Worm (Caenorhabditis elegans): Measurements from ENCODE around the gene str-136.
A peak's percentile ranks its signal among the peaks of the same experiment; 100 is the strongest.

str-136 gene

ce11 chrV:8245457-8245856 lies 33.3 kb downstream of the str-136 start, which contains the start of gene C16D9.5:
TSS of gene C16D9.5 (minus strand) at chrV:8245557.
- TF ChIP-seq nfya-1 (tag; optimal IDR thresholded peaks at IDR 0.05; ENCODE audit: insufficient read depth), result no peak

- peak; percentile 63 for TF ChIP-seq elt-2 (tag; optimal IDR thresholded peaks at IDR 0.05)
- TF ChIP-seq unc-62 (GFP tag; optimal IDR thresholded peaks at IDR 0.05), result no peak
- peak; percentile 38 for TF ChIP-seq pqm-1 (tag; optimal IDR thresholded peaks at IDR 0.05)
Observed at ce11 chrV:8243201-8243600, 35.5 kb downstream of the str-136 start.

DNA sequence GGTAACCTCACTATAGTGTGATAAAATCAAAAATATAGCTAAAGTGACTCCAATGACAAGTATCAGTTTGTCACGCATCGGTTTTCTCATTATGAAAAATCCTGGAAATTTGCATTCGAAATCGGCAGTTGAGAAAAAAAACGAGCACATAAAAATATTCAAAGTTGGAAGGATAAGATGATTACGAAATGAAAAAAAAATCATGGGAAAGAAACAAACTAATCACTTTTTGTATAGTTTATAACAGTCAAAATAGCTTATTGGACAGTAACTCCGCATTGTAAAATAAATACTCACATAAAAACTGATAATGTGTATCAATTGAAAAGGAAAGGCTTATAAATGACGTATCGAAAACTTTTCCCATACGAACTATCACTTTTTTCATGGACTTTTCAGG lies 35.9 kb downstream of the str-136 start, which contains the start of gene C16D9.4:
TSS of gene C16D9.4 (minus strand) at position 101 of the 400 bp plus-strand sequence.
- TF ChIP-seq ceh-16 (tag; optimal IDR thresholded peaks at IDR 0.05) (no peak), tbx-2 (tag; optimal IDR thresholded peaks at IDR 0.05) (no peak), nfya-1 (tag; optimal IDR thresholded peaks at IDR 0.05; ENCODE audit: insufficient read depth) (no peak), nhr-237 (tag; optimal IDR thresholded peaks at IDR 0.05) (no peak), fkh-2 (tag; optimal IDR thresholded peaks at IDR 0.05) (no peak), daf-12 (tag; optimal IDR thresholded peaks at IDR 0.05) (no peak), jun-1 (tag; optimal IDR thresholded peaks at IDR 0.05) (no peak), elt-2 (tag; optimal IDR thresholded peaks at IDR 0.05) (no peak), nhr-67 (tag; optimal IDR thresholded peaks at IDR 0.05) (no peak), pha-4 (tag; optimal IDR thresholded peaks at IDR 0.05) (no peak)

ce11 chrV:8239928-8240327 lies 38.8 kb downstream of the str-136 start, which contains the start of gene C16D9.3:
TSS of gene C16D9.3 (minus strand) at chrV:8240028.
- TF ChIP-seq pqm-1 (tag; optimal IDR thresholded peaks at IDR 0.05), result no peak
- TF ChIP-seq lin-39 (tag; optimal IDR thresholded peaks at IDR 0.05), result no peak
- no peak for TF ChIP-seq unc-62 (GFP tag; optimal IDR thresholded peaks at IDR 0.05)
- TF ChIP-seq unc-39 (tag; optimal IDR thresholded peaks at IDR 0.05), result no peak
- TF ChIP-seq fkh-2 (tag; optimal IDR thresholded peaks at IDR 0.05), result no peak
- TF ChIP-seq nhr-237 (tag; optimal IDR thresholded peaks at IDR 0.05), result no peak

ce11 chrV:8238290-8238689 lies 40.4 kb downstream of the str-136 start, which contains the start of gene rol-3:
TSS of gene rol-3 (minus strand) at chrV:8238409.
- TF ChIP-seq ceh-9 (tag; optimal IDR thresholded peaks at IDR 0.05), result no peak
- TF ChIP-seq fkh-10 (GFP tag; optimal IDR thresholded peaks at IDR 0.05), result no peak
- TF ChIP-seq ceh-28 (tag; optimal IDR thresholded peaks at IDR 0.05), result peak; percentile 73
- peak; percentile 62 for TF ChIP-seq nhr-23 (tag; optimal IDR thresholded peaks at IDR 0.05)
- no peak for TF ChIP-seq mdl-1 (tag; optimal IDR thresholded peaks at IDR 0.05)
- TF ChIP-seq ztf-4 (tag; optimal IDR thresholded peaks at IDR 0.05), result no peak

ce11 chrV:8235331-8235730 lies 43.4 kb downstream of the str-136 start:
- TF ChIP-seq sea-2 (GFP tag; optimal IDR thresholded peaks at IDR 0.05) (no peak), egl-5 (tag; optimal IDR thresholded peaks at IDR 0.05) (no peak), ceh-28 (tag; optimal IDR thresholded peaks at IDR 0.05) (no peak), lsy-12 (tag; optimal IDR thresholded peaks at IDR 0.05) (peak; percentile 41), nhr-76 (tag; optimal IDR thresholded peaks at IDR 0.05) (no peak), ceh-16 (tag; optimal IDR thresholded peaks at IDR 0.05) (no peak), daf-12 (tag; optimal IDR thresholded peaks at IDR 0.05) (no peak), fkh-10 (GFP tag; optimal IDR thresholded peaks at IDR 0.05) (no peak), jun-1 (tag; optimal IDR thresholded peaks at IDR 0.05) (no peak), hmg-11 (tag; optimal IDR thresholded peaks at IDR 0.05) (no peak), zag-1 (tag; optimal IDR thresholded peaks at IDR 0.05) (no peak), mdl-1 (tag; optimal IDR thresholded peaks at IDR 0.05) (no peak), unc-39 (tag; optimal IDR thresholded peaks at IDR 0.05) (no peak), fkh-2 (tag; optimal IDR thresholded peaks at IDR 0.05) (no peak), nhr-12 (tag; optimal IDR thresholded peaks at IDR 0.05) (no peak), nhr-43 (tag; optimal IDR thresholded peaks at IDR 0.05; ENCODE audit: poor library complexity, severe bottlenecking) (no peak), ceh-82 (tag; optimal IDR thresholded peaks at IDR 0.05) (no peak), ama-1 (optimal IDR thresholded peaks at IDR 0.05) (no peak), tbx-2 (tag; optimal IDR thresholded peaks at IDR 0.05) (no peak), egl-27 (tag; optimal IDR thresholded peaks at IDR 0.05) (no peak), skn-1 (tag; optimal IDR thresholded peaks at IDR 0.05) (no peak), snpc-4 (tag; optimal IDR thresholded peaks at IDR 0.05) (peak; percentile 29), nhr-11 (tag; optimal IDR thresholded peaks at IDR 0.05) (no peak), eor-1 (tag; optimal IDR thresholded peaks at IDR 0.05) (no peak), elt-3 (tag; optimal IDR thresholded peaks at IDR 0.05) (no peak), nhr-67 (tag; optimal IDR thresholded peaks at IDR 0.05) (no peak), ztf-11 (tag; optimal IDR thresholded peaks at IDR 0.05) (no peak), elt-1 (tag; optimal IDR thresholded peaks at IDR 0.05) (no peak), elt-2 (tag; optimal IDR thresholded peaks at IDR 0.05) (peak; percentile 20), R02D3.7 (tag; optimal IDR thresholded peaks at IDR 0.05) (no peak), pqm-1 (tag; optimal IDR thresholded peaks at IDR 0.05) (peak; percentile 40), unc-62 (GFP tag; optimal IDR thresholded peaks at IDR 0.05) (no peak), pha-4 (tag; optimal IDR thresholded peaks at IDR 0.05) (no peak), nfya-1 (tag; optimal IDR thresholded peaks at IDR 0.05; ENCODE audit: insufficient read depth) (peak; percentile 36), ceh-9 (tag; optimal IDR thresholded peaks at IDR 0.05) (no peak), nhr-23 (tag; optimal IDR thresholded peaks at IDR 0.05) (peak; percentile 39), nhr-28 (tag; optimal IDR thresholded peaks at IDR 0.05) (no peak)

Measured in whole organism, L3 larva.